Worm (Caenorhabditis elegans) whole organism, L3 larva: ENCODE measurements around the gene B0496.1.

Experiments used
- R02D3.7 ChIP-seq: fragments of 150-350 bp; optimal IDR thresholded peaks from 2 replicates; lab custom pipeline; 2014; ENCODE audit warnings: missing biosample characterization, missing genetic modification characterization
- ZK546.5 ChIP-seq: sonication (generic microtip); optimal IDR thresholded peaks from 2 replicates; lab custom pipeline; 2017; ENCODE audit warnings: missing biosample characterization, missing genetic modification characterization
- aly-2 ChIP-seq: fragments of 150-350 bp; optimal IDR thresholded peaks from 2 replicates; lab custom pipeline; 2014; ENCODE audit warnings: missing biosample characterization, missing genetic modification characterization
- ama-1 ChIP-seq: fragments of 150-350 bp; optimal IDR thresholded peaks from 2 replicates; lab custom pipeline; 2018
- ceh-16 ChIP-seq: sonication (generic microtip); optimal IDR thresholded peaks from 2 replicates; lab custom pipeline; 2017; ENCODE audit warnings: missing biosample characterization, missing genetic modification characterization
- ceh-28 ChIP-seq: fragments of 150-350 bp; optimal IDR thresholded peaks from 2 replicates; lab custom pipeline; 2014; ENCODE audit warnings: missing biosample characterization, missing genetic modification reagents, missing genetic modification characterization
- ceh-82 ChIP-seq: fragments of 150-350 bp; optimal IDR thresholded peaks from 2 replicates; lab custom pipeline; 2014; ENCODE audit warnings: missing biosample characterization, missing genetic modification characterization
- ceh-9 ChIP-seq: sonication (generic microtip); optimal IDR thresholded peaks from 2 replicates; lab custom pipeline; 2018; ENCODE audit warnings: missing biosample characterization, missing genetic modification characterization
- daf-12 ChIP-seq: fragments of 150-350 bp; optimal IDR thresholded peaks from 2 replicates; lab custom pipeline; 2014; ENCODE audit warnings: missing biosample characterization, missing genetic modification reagents, missing genetic modification characterization
- egl-27 ChIP-seq: sonication (generic microtip); optimal IDR thresholded peaks from 4 replicates; lab custom pipeline; 2017; ENCODE audit warnings: missing biosample characterization, missing genetic modification reagents, missing genetic modification characterization
- egl-5 ChIP-seq: fragments of 150-350 bp; optimal IDR thresholded peaks from 2 replicates; lab custom pipeline; 2017; ENCODE audit warnings: missing biosample characterization, missing genetic modification reagents, missing genetic modification characterization, inconsistent platforms
- elt-1 ChIP-seq: fragments of 150-350 bp; optimal IDR thresholded peaks from 2 replicates; lab custom pipeline; 2014; ENCODE audit warnings: missing biosample characterization, missing genetic modification characterization
- elt-2 ChIP-seq: sonication (generic microtip); optimal IDR thresholded peaks from 2 replicates; lab custom pipeline; 2016; ENCODE audit warnings: missing genetic modification reagents, mild to moderate bottlenecking, missing genetic modification characterization, missing compliant biosample characterization
- elt-3 ChIP-seq, 3 experiments: fragments of 150-350 bp in 1 of 3; sonication (generic microtip) in 2 of 3; optimal IDR thresholded peaks; 2 replicates in 2 of 3; 4 replicates in 1 of 3; lab custom pipeline; 2014 to 2017; ENCODE audit warnings: missing biosample characterization in 3 of 3, missing genetic modification characterization in 3 of 3
- eor-1 ChIP-seq, 2 experiments: fragments of 150-350 bp; optimal IDR thresholded peaks; 2 replicates each; lab custom pipeline; 2014 to 2018; ENCODE audit warnings: missing biosample characterization in 2 of 2, missing genetic modification characterization in 2 of 2
- fkh-10 ChIP-seq: sonication (generic microtip); optimal IDR thresholded peaks from 2 replicates; lab custom pipeline; 2017; ENCODE audit warnings: missing biosample characterization, missing genetic modification reagents, missing genetic modification characterization
- fkh-2 ChIP-seq: fragments of 150-350 bp; optimal IDR thresholded peaks from 2 replicates; lab custom pipeline; 2014; ENCODE audit warnings: missing biosample characterization, missing genetic modification reagents, missing genetic modification characterization
- fos-1 ChIP-seq: fragments of 150-350 bp; optimal IDR thresholded peaks from 2 replicates; lab custom pipeline; 2014; ENCODE audit warnings: missing biosample characterization, missing genetic modification characterization
- hmg-11 ChIP-seq: sonication (generic microtip); optimal IDR thresholded peaks from 2 replicates; lab custom pipeline; 2016; ENCODE audit warnings: missing genetic modification characterization, missing compliant biosample characterization
- lin-15B ChIP-seq: fragments of 150-350 bp; optimal IDR thresholded peaks from 2 replicates; lab custom pipeline; 2014; ENCODE audit warnings: missing biosample characterization, missing genetic modification characterization
- lin-39 ChIP-seq: fragments of 150-350 bp; optimal IDR thresholded peaks from 2 replicates; lab custom pipeline; 2018; ENCODE audit warnings: missing biosample characterization, missing genetic modification reagents, missing genetic modification characterization
- lsy-12 ChIP-seq: sonication (generic microtip); optimal IDR thresholded peaks from 2 replicates; lab custom pipeline; 2016; ENCODE audit warnings: mild to moderate bottlenecking, missing genetic modification characterization, missing compliant biosample characterization
- mdl-1 ChIP-seq: fragments of 150-350 bp; optimal IDR thresholded peaks from 2 replicates; lab custom pipeline; 2014; ENCODE audit warnings: missing biosample characterization, missing genetic modification characterization
- mml-1 ChIP-seq: fragments of 150-350 bp; sonication (generic microtip); optimal IDR thresholded peaks from 3 replicates; lab custom pipeline; 2014; ENCODE audit warnings: missing biosample characterization, missing genetic modification characterization
- nfya-1 ChIP-seq: sonication (generic microtip); optimal IDR thresholded peaks from 2 replicates; lab custom pipeline; 2017; ENCODE audit warnings: missing genetic modification characterization, mild to moderate bottlenecking, missing compliant biosample characterization, antibody characterized with exemption, moderate library complexity; ENCODE audit not compliant: insufficient read depth
- nhr-11 ChIP-seq: fragments of 150-350 bp; optimal IDR thresholded peaks from 2 replicates; lab custom pipeline; 2014; ENCODE audit warnings: missing biosample characterization, missing genetic modification characterization
- nhr-12 ChIP-seq: fragments of 150-350 bp; optimal IDR thresholded peaks from 2 replicates; lab custom pipeline; 2014; ENCODE audit warnings: missing biosample characterization, missing genetic modification characterization
- nhr-237 ChIP-seq: fragments of 150-350 bp; optimal IDR thresholded peaks from 2 replicates; lab custom pipeline; 2014; ENCODE audit warnings: missing biosample characterization, missing genetic modification characterization
- nhr-25 ChIP-seq: sonication (generic microtip); optimal IDR thresholded peaks from 2 replicates; lab custom pipeline; 2017; ENCODE audit warnings: missing biosample characterization, missing genetic modification characterization
- nhr-28 ChIP-seq: fragments of 150-350 bp; optimal IDR thresholded peaks from 2 replicates; lab custom pipeline; 2014; ENCODE audit warnings: missing biosample characterization, missing genetic modification characterization
- nhr-43 ChIP-seq: sonication (generic microtip); optimal IDR thresholded peaks from 2 replicates; lab custom pipeline; 2016; ENCODE audit warnings: mild to moderate bottlenecking, missing genetic modification characterization, missing compliant biosample characterization; ENCODE audit not compliant: poor library complexity, severe bottlenecking
- nhr-67 ChIP-seq: fragments of 150-350 bp; optimal IDR thresholded peaks from 2 replicates; lab custom pipeline; 2014; ENCODE audit warnings: missing biosample characterization, missing genetic modification characterization
- nhr-77 ChIP-seq: fragments of 150-350 bp; optimal IDR thresholded peaks from 2 replicates; lab custom pipeline; 2014; ENCODE audit warnings: missing biosample characterization, missing genetic modification characterization
- pha-4 ChIP-seq: fragments of 150-350 bp; optimal IDR thresholded peaks from 2 replicates; lab custom pipeline; 2014; ENCODE audit warnings: missing biosample characterization, missing genetic modification reagents, missing genetic modification characterization
- pqm-1 ChIP-seq: fragments of 150-350 bp; optimal IDR thresholded peaks from 2 replicates; lab custom pipeline; 2017; ENCODE audit warnings: missing biosample characterization, missing genetic modification characterization, inconsistent platforms
- sea-2 ChIP-seq: fragments of 150-350 bp; sonication (generic microtip); optimal IDR thresholded peaks from 4 replicates; lab custom pipeline; 2014; ENCODE audit warnings: missing biosample characterization, missing genetic modification reagents, missing genetic modification characterization
- skn-1 ChIP-seq: fragments of 150-350 bp; optimal IDR thresholded peaks from 2 replicates; lab custom pipeline; 2014; ENCODE audit warnings: missing biosample characterization, missing genetic modification characterization
- snpc-4 ChIP-seq: fragments of 150-350 bp; optimal IDR thresholded peaks from 2 replicates; lab custom pipeline; 2014; ENCODE audit warnings: missing biosample characterization, missing genetic modification characterization
- tbx-2 ChIP-seq: sonication (generic microtip); optimal IDR thresholded peaks from 2 replicates; lab custom pipeline; 2016; ENCODE audit warnings: mild to moderate bottlenecking, missing genetic modification characterization, missing compliant biosample characterization
- unc-39 ChIP-seq: sonication (generic microtip); optimal IDR thresholded peaks from 4 replicates; lab custom pipeline; 2017; ENCODE audit warnings: missing biosample characterization, missing genetic modification characterization
- unc-62 ChIP-seq: fragments of 150-350 bp; sonication (generic microtip); optimal IDR thresholded peaks from 4 replicates; lab custom pipeline; 2014; ENCODE audit warnings: missing biosample characterization, missing genetic modification reagents, missing genetic modification characterization
- zag-1 ChIP-seq: fragments of 150-350 bp; optimal IDR thresholded peaks from 2 replicates; lab custom pipeline; 2014; ENCODE audit warnings: missing biosample characterization, missing genetic modification characterization
- ztf-11 ChIP-seq: fragments of 150-350 bp; optimal IDR thresholded peaks from 2 replicates; lab custom pipeline; 2014; ENCODE audit warnings: missing biosample characterization, missing genetic modification characterization
- ztf-4 ChIP-seq: fragments of 150-350 bp; optimal IDR thresholded peaks from 2 replicates; lab custom pipeline; 2014; ENCODE audit warnings: missing biosample characterization, missing genetic modification characterization

The B0496.1 gene

DNA sequence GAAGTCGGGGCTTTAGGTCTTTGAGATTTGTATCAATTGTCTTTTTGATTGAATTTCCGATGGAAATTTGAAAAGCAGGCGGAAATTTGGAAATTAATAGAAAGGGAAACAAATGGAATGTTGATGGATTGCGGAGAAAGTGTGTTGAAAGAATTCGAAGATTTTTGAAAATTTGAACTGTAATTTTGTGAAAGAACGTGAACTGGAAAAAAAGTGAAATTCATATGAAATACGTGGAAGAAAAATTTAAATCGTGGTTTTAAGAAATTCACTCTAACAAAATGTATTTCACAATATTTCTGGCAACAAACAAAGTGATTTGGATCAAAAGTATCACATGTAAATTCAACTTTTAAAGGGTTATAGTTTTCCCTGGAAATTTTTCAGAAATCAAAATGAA, at the start of gene B0496.1:
Gene B0496.1, plus strand, starts transcription at position 301 of the 400 bp plus-strand sequence.
- TF ChIP-seq nhr-11 (tag; lab: Kevin White, UChicago) = no peak
- TF ChIP-seq elt-2 (tag; lab: Kevin White, UChicago) = no peak
- no peak for TF ChIP-seq lsy-12 (tag; lab: Kevin White, UChicago)
- TF ChIP-seq ama-1 (lab: Kevin White, UChicago) = no peak
- TF ChIP-seq zag-1 = no peak
- no peak for TF ChIP-seq fkh-10
- no peak for TF ChIP-seq nhr-77 (tag; lab: Kevin White, UChicago)
- no peak for TF ChIP-seq aly-2 (tag; lab: Kevin White, UChicago)
- TF ChIP-seq R02D3.7 (tag; lab: Kevin White, UChicago) = no peak
- TF ChIP-seq ztf-11 (tag; lab: Kevin White, UChicago) = no peak
- TF ChIP-seq unc-62 (GFP tag; lab: Kevin White, UChicago) = no peak
- TF ChIP-seq elt-3 (tag; optimal IDR thresholded peaks at IDR 0.05; lab: Kevin White, UChicago) = no peak
- TF ChIP-seq tbx-2 (tag; lab: Kevin White, UChicago) = no peak
- TF ChIP-seq ZK546.5 = no peak
- TF ChIP-seq, all 47 proteins: peak for 0

DNA sequence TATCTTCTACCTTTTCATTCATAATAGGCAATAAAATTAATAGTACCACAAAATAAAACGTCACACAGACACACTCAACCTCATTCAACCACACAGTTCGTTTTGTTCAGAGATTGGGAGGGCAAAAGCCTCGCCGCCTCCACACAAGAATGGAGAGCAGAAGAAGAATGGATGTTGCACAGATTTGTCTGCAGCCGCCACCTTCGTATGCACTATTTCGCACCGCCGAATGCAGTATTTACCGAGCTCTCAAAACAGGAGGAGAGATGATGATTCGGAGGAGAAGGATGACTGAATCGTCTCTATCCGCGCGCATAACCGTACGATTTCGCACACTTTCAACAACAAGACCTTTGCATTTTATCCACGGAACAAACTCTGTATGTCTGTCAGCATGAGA, 48.6 kb upstream of the B0496.1 start:
- TF ChIP-seq nhr-237 (tag; lab: Kevin White, UChicago) (no peak), lsy-12 (tag; lab: Kevin White, UChicago) (peak; percentile 28), unc-62 (GFP tag; lab: Kevin White, UChicago) (no peak), ama-1 (lab: Kevin White, UChicago) (peak; percentile 14), egl-5 (no peak), skn-1 (tag; lab: Kevin White, UChicago) (no peak), nhr-67 (no peak), snpc-4 (tag; lab: Kevin White, UChicago) (no peak), ceh-82 (no peak), egl-27 (no peak), nfya-1 (tag; lab: Kevin White, UChicago) (no peak), pqm-1 (tag; lab: Kevin White, UChicago) (no peak), ceh-16 (tag; lab: Kevin White, UChicago) (no peak)

DNA sequence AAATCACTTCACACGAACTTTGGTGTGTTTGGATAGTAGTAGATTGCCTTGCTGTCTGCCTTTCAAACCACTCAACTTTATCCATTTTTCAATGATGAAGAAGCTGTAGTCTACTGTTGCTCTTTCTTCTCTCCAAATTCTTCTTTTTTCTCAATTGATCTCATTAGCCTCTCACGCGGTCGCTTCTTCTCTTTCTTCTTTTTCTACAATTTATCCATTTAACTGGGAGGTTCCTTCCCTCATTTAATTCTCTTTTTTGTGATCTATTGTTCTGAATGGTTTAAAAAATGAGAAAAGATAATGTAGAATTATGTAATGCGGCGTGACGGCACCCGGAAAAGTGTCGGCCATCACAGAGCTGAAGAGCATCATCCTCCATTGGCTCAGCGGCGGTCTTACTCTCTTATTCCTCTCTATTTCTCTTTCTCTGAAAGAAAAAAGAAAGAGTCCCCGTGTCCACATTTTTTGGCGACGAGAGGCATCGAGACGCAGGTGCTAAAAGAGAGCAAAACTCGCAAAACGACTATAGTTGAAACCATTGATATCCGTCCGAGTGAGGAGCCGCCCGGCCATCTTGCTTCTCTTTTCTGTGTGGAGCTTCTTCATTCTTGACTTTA, 45.5 kb upstream of the B0496.1 start:
- TF ChIP-seq fkh-10 = peak; percentile 19
- no peak for TF ChIP-seq fkh-2 (tag; lab: Kevin White, UChicago)
- TF ChIP-seq nfya-1 (tag; lab: Kevin White, UChicago) = peak; percentile 62
- TF ChIP-seq egl-5 = peak; percentile 41
- no peak for TF ChIP-seq nhr-67
- TF ChIP-seq hmg-11 (tag; lab: Kevin White, UChicago) = peak; percentile 67

DNA sequence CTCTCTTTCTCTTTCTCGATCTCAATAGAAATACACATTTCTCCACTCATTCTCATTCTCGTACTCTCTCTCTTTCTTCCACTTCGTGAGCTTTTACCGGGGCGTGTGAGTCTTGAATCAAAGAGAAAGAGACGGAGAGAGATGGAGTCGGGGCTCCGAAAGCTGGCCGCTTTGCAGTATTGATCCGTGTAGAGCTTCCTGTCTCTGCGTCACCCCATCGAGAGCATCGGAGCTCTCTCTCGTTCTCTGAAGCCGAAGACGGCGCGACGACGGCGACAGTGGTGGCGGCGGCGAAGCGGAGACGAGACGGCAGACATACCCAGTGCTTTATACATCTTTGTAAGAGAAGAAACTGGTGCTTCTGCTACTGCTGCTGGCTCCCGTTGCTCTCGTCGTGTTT, 44.0 kb upstream of the B0496.1 start:
- peak; percentile 41 for TF ChIP-seq pha-4
- peak; percentile 37 for TF ChIP-seq lin-15B
- no peak for TF ChIP-seq elt-1 (tag; lab: Kevin White, UChicago)
- TF ChIP-seq fos-1 (tag; lab: Kevin White, UChicago) = no peak
- peak; percentile 83 for TF ChIP-seq lin-39 (tag; lab: Kevin White, UChicago)
- peak; percentile 15 for TF ChIP-seq skn-1 (tag; lab: Kevin White, UChicago)
- no peak for TF ChIP-seq ceh-16 (tag; lab: Kevin White, UChicago)
- TF ChIP-seq sea-2 (GFP tag; lab: Kevin White, UChicago) = no peak
- TF ChIP-seq nhr-28 (tag; lab: Kevin White, UChicago) = no peak
- TF ChIP-seq tbx-2 (tag; lab: Kevin White, UChicago) = peak; percentile 49
- TF ChIP-seq ztf-11 (tag; lab: Kevin White, UChicago) = no peak
- TF ChIP-seq nhr-12 (tag; lab: Kevin White, UChicago) = no peak
- peak; percentile 80 for TF ChIP-seq hmg-11 (tag; lab: Kevin White, UChicago)
- no peak for TF ChIP-seq unc-62 (GFP tag; lab: Kevin White, UChicago)
- TF ChIP-seq nhr-43 = no peak
- no peak for TF ChIP-seq pqm-1 (tag; lab: Kevin White, UChicago)
- TF ChIP-seq R02D3.7 (tag; lab: Kevin White, UChicago) = peak; percentile 25
- TF ChIP-seq mdl-1 (tag; lab: Kevin White, UChicago) = peak; percentile 5
- peak; percentile 48 for TF ChIP-seq lsy-12 (tag; lab: Kevin White, UChicago)
- peak; percentile 92 for TF ChIP-seq nfya-1 (tag; lab: Kevin White, UChicago)
- no peak for TF ChIP-seq unc-39 (tag; lab: Kevin White, UChicago)
- TF ChIP-seq eor-1 (tag; optimal IDR thresholded peaks at IDR 0.05; lab: Kevin White, UChicago) = no peak
- no peak for TF ChIP-seq ztf-4 (tag; lab: Kevin White, UChicago)
- no peak for TF ChIP-seq nhr-25 (tag; lab: Kevin White, UChicago)
- no peak for TF ChIP-seq elt-2 (tag; lab: Kevin White, UChicago)
- TF ChIP-seq nhr-67 = no peak
- TF ChIP-seq fkh-10 = peak; percentile 76
- no peak for TF ChIP-seq ZK546.5
- TF ChIP-seq ama-1 (lab: Kevin White, UChicago) = no peak
- TF ChIP-seq mml-1 (tag; lab: Kevin White, UChicago) = no peak
- TF ChIP-seq ceh-9 (tag; lab: Kevin White, UChicago) = no peak
- TF ChIP-seq aly-2 (tag; lab: Kevin White, UChicago) = no peak
- no peak for TF ChIP-seq nhr-77 (tag; lab: Kevin White, UChicago)
- no peak for TF ChIP-seq ceh-82
- no peak for TF ChIP-seq fkh-2 (tag; lab: Kevin White, UChicago)
- no peak for TF ChIP-seq daf-12 (tag; lab: Kevin White, UChicago)
- peak; percentile 74 for TF ChIP-seq ceh-28 (tag; lab: Kevin White, UChicago)
- peak; percentile 49 for TF ChIP-seq snpc-4 (tag; lab: Kevin White, UChicago)
